Worm (Caenorhabditis elegans) whole organism, young adult: Measurements from ENCODE around the gene eat-6.

ENCODE experiments used
- B0019.2 ChIP-seq: fragments of 200-800 bp; sonication (Bioruptor generic); conservative IDR thresholded peaks from 2 replicates; pipeline ENCODE4 v1.3.6; 2022; ENCODE audit warnings: missing genetic modification reagents, missing genetic modification characterization, missing compliant biosample characterization
- C06A6.2 ChIP-seq: fragments of 200-800 bp; sonication (Bioruptor generic); conservative IDR thresholded peaks from 2 replicates; pipeline ENCODE4 v1.3.6; 2022; ENCODE audit warnings: missing genetic modification characterization, missing compliant biosample characterization
- F57A8.1 ChIP-seq: fragments of 200-800 bp; sonication (Bioruptor generic); optimal IDR thresholded peaks from 2 replicates; lab custom pipeline; 2018; ENCODE audit warnings: mild to moderate bottlenecking, missing genetic modification characterization, moderate library complexity, missing compliant biosample characterization
- K12H6.12 ChIP-seq: fragments of 200-800 bp; sonication (Bioruptor generic); optimal IDR thresholded peaks from 2 replicates; lab custom pipeline; 2018; ENCODE audit warnings: mild to moderate bottlenecking, missing genetic modification characterization, missing compliant biosample characterization
- T07F8.4 ChIP-seq: sonication (generic microtip); optimal IDR thresholded peaks from 2 replicates; lab custom pipeline; 2016; ENCODE audit warnings: mild to moderate bottlenecking, missing genetic modification characterization, moderate library complexity, missing compliant biosample characterization
- Y53F4B.3 ChIP-seq: fragments of 200-800 bp; sonication (Bioruptor generic); IDR thresholded peaks from 2 replicates; pipeline ENCODE4 v1.3.6; 2022; ENCODE audit warnings: missing genetic modification reagents, missing genetic modification characterization, missing compliant biosample characterization
- Y56A3A.18 ChIP-seq: fragments of 200-800 bp; sonication (Bioruptor generic); IDR thresholded peaks from 2 replicates; pipeline ENCODE4 v1.3.6; 2022; ENCODE audit warnings: missing genetic modification reagents, missing genetic modification characterization, missing compliant biosample characterization
- Y79H2A.3 ChIP-seq: fragments of 200-800 bp; sonication (Bioruptor generic); conservative IDR thresholded peaks from 2 replicates; pipeline ENCODE4 v1.3.6; 2022; ENCODE audit warnings: missing genetic modification reagents, missing genetic modification characterization, missing compliant biosample characterization
- ama-1 ChIP-seq, 3 experiments: fragments of 150-350 bp in 1 of 3; sonication (generic microtip) in 2 of 3; optimal IDR thresholded peaks; 2 replicates each; lab custom pipeline; 2014 to 2018; ENCODE audit warnings: missing biosample characterization in 2 of 3, missing genetic modification characterization in 2 of 3, missing genetic modification reagents in 2 of 3
- atf-7 ChIP-seq: sonication (generic microtip); optimal IDR thresholded peaks from 2 replicates; lab custom pipeline; 2017; ENCODE audit warnings: mild to moderate bottlenecking, missing genetic modification characterization, missing compliant biosample characterization
- attf-5 ChIP-seq: fragments of 200-800 bp; sonication (Bioruptor generic); optimal IDR thresholded peaks from 2 replicates; lab custom pipeline; 2018; ENCODE audit warnings: mild to moderate bottlenecking, missing genetic modification characterization, missing compliant biosample characterization
- cebp-1 ChIP-seq, 2 experiments: fragments of 200-800 bp in 1 of 2; sonication (Bioruptor generic) in 1 of 2; sonication (generic microtip) in 1 of 2; IDR thresholded peaks in 1 of 2; optimal IDR thresholded peaks in 1 of 2; 2 replicates each; pipeline versions ENCODE4 v1.3.6 to Lab custom; 2017 to 2022; ENCODE audit warnings: missing compliant biosample characterization in 2 of 2, missing genetic modification characterization in 2 of 2, mild to moderate bottlenecking in 1 of 2, missing genetic modification reagents in 1 of 2, moderate library complexity in 1 of 2
- chd-7 ChIP-seq: sonication (generic microtip); optimal IDR thresholded peaks from 2 replicates; lab custom pipeline; 2016; ENCODE audit warnings: mild to moderate bottlenecking, missing genetic modification characterization, moderate library complexity, missing compliant biosample characterization
- dox-1 ChIP-seq: fragments of 200-800 bp; sonication (Bioruptor generic); IDR thresholded peaks from 2 replicates; pipeline ENCODE4 v1.3.6; 2022; ENCODE audit warnings: missing genetic modification reagents, missing genetic modification characterization, missing compliant biosample characterization
- dpff-1 ChIP-seq: sonication (generic microtip); optimal IDR thresholded peaks from 2 replicates; lab custom pipeline; 2017; ENCODE audit warnings: mild to moderate bottlenecking, missing genetic modification characterization, missing compliant biosample characterization
- egl-44 ChIP-seq: fragments of 200-800 bp; sonication (Bioruptor generic); IDR thresholded peaks from 2 replicates; pipeline ENCODE4 v1.3.6; 2022; ENCODE audit warnings: missing genetic modification reagents, missing genetic modification characterization, missing compliant biosample characterization
- ekl-4 ChIP-seq: fragments of 200-800 bp; sonication (Bioruptor generic); IDR thresholded peaks from 2 replicates; pipeline ENCODE4 v1.3.6; 2022; ENCODE audit warnings: missing genetic modification reagents, missing genetic modification characterization, missing compliant biosample characterization
- hmg-1.2 ChIP-seq: fragments of 200-800 bp; sonication (Bioruptor generic); IDR thresholded peaks from 2 replicates; pipeline ENCODE4 v1.3.6; 2022; ENCODE audit warnings: missing genetic modification reagents, missing genetic modification characterization, missing compliant biosample characterization
- hmg-20 ChIP-seq: fragments of 200-800 bp; sonication (Bioruptor generic); IDR thresholded peaks from 2 replicates; pipeline ENCODE4 v1.3.6; 2022; ENCODE audit warnings: missing genetic modification reagents, missing genetic modification characterization, missing compliant biosample characterization
- let-607 ChIP-seq, 2 experiments: fragments of 200-800 bp in 1 of 2; sonication (Bioruptor generic) in 1 of 2; sonication (generic microtip) in 1 of 2; optimal IDR thresholded peaks; 2 replicates each; lab custom pipeline; 2016 to 2018; ENCODE audit warnings: mild to moderate bottlenecking in 2 of 2, missing compliant biosample characterization in 2 of 2, missing genetic modification characterization in 2 of 2, moderate library complexity in 2 of 2, missing genotype in 1 of 2
- lin-26 ChIP-seq: fragments of 200-800 bp; sonication (Bioruptor generic); IDR thresholded peaks from 2 replicates; pipeline ENCODE4 v1.3.6; 2022; ENCODE audit warnings: missing genetic modification reagents, missing genetic modification characterization, missing compliant biosample characterization
- madf-10 ChIP-seq: sonication (generic microtip); optimal IDR thresholded peaks from 2 replicates; lab custom pipeline; 2016; ENCODE audit warnings: mild to moderate bottlenecking, missing genetic modification characterization, missing compliant biosample characterization
- mes-4 ChIP-seq: sonication (generic microtip); optimal IDR thresholded peaks from 2 replicates; lab custom pipeline; 2016; ENCODE audit warnings: missing genotype, missing genetic modification characterization, missing compliant biosample characterization
- nfyb-1 ChIP-seq: fragments of 200-800 bp; sonication (Bioruptor generic); IDR thresholded peaks from 2 replicates; pipeline ENCODE4 v1.3.6; 2022; ENCODE audit warnings: missing genetic modification reagents, missing genetic modification characterization, missing compliant biosample characterization
- nhr-179 ChIP-seq: sonication (generic microtip); optimal IDR thresholded peaks from 2 replicates; lab custom pipeline; 2016; ENCODE audit warnings: mild to moderate bottlenecking, missing genetic modification characterization, missing compliant biosample characterization
- nhr-80 ChIP-seq: sonication (generic microtip); optimal IDR thresholded peaks from 2 replicates; lab custom pipeline; 2016; ENCODE audit warnings: missing genetic modification characterization, missing compliant biosample characterization
- pbrm-1 ChIP-seq: fragments of 200-800 bp; sonication (Bioruptor generic); IDR thresholded peaks from 2 replicates; pipeline ENCODE4 v1.3.6; 2022; ENCODE audit warnings: missing genetic modification reagents, missing genetic modification characterization, missing compliant biosample characterization
- pha-4 ChIP-seq: fragments of 150-350 bp; sonication (generic microtip); optimal IDR thresholded peaks from 2 replicates; lab custom pipeline; 2014; ENCODE audit warnings: missing biosample characterization, missing genetic modification reagents, missing genetic modification characterization
- rec-8 ChIP-seq, 2 experiments: sonication (generic microtip); optimal IDR thresholded peaks; 2 replicates each; lab custom pipeline; 2016; ENCODE audit warnings: mild to moderate bottlenecking in 2 of 2, missing genetic modification characterization in 2 of 2, missing genetic modification reagents in 2 of 2, missing genotype in 2 of 2, missing biosample characterization in 1 of 2, missing compliant biosample characterization in 1 of 2, moderate library complexity in 1 of 2
- snpc-4 ChIP-seq, 5 experiments: fragments of 150-350 bp in 1 of 5; sonication (generic microtip) in 4 of 5; optimal IDR thresholded peaks; 2 replicates each; lab custom pipeline; 2014 to 2018; ENCODE audit warnings: missing genetic modification characterization in 5 of 5, missing biosample characterization in 3 of 5, antibody characterized with exemption in 2 of 5, mild to moderate bottlenecking in 2 of 5, missing compliant biosample characterization in 2 of 5, missing genotype in 2 of 5, moderate library complexity in 2 of 5, missing genetic modification reagents in 1 of 5
- somi-1 ChIP-seq: fragments of 200-800 bp; sonication (Bioruptor generic); optimal IDR thresholded peaks from 2 replicates; lab custom pipeline; 2018; ENCODE audit warnings: mild to moderate bottlenecking, missing genetic modification characterization, missing compliant biosample characterization
- tbp1 ChIP-seq: fragments of 200-800 bp; sonication (Bioruptor generic); optimal IDR thresholded peaks from 2 replicates; lab custom pipeline; 2018; ENCODE audit warnings: mild to moderate bottlenecking, missing genetic modification characterization, missing compliant biosample characterization
- unc-130 ChIP-seq: sonication (generic microtip); optimal IDR thresholded peaks from 2 replicates; lab custom pipeline; 2016; ENCODE audit warnings: missing genetic modification reagents, missing genetic modification characterization, missing compliant biosample characterization
- ztf-22 ChIP-seq: fragments of 200-800 bp; sonication (Bioruptor generic); optimal IDR thresholded peaks from 2 replicates; lab custom pipeline; 2018; ENCODE audit warnings: mild to moderate bottlenecking, missing genetic modification characterization, moderate library complexity, missing compliant biosample characterization
- ztf-26 ChIP-seq: sonication (generic microtip); optimal IDR thresholded peaks from 2 replicates; lab custom pipeline; 2017; ENCODE audit warnings: missing genetic modification characterization, missing compliant biosample characterization

eat-6 gene

ce11 chrV:13085917-13086552 lies 43.8 kb downstream of the eat-6 start (continued):
- TF ChIP-seq dpff-1 (tag; lab: Kevin White, UChicago) (no peak), ama-1 (optimal IDR thresholded peaks at IDR 0.05; lab: Kevin White, UChicago) (peak; percentile 46), ama-1 (GFP tag; optimal IDR thresholded peaks at IDR 0.05; lab: Kevin White, UChicago) (no peak), pbrm-1 (GFP tag; lab: Robert Waterston, UW) (no peak), B0019.2 (GFP tag; lab: Robert Waterston, UW) (no peak)

- TF ChIP-seq tbp1 (GFP tag; lab: Kevin White, UChicago): peak; percentile 2
- TF ChIP-seq cebp-1 (GFP tag; IDR thresholded peaks at IDR 0.05; lab: Robert Waterston, UW): no peak
- peak; percentile 44 for TF ChIP-seq cebp-1 (tag; optimal IDR thresholded peaks at IDR 0.05; lab: Kevin White, UChicago)
- peak; percentile 37 for TF ChIP-seq ztf-26 (tag; lab: Kevin White, UChicago)
- TF ChIP-seq Y79H2A.3 (GFP tag; lab: Robert Waterston, UW): no peak
- no peak for TF ChIP-seq rec-8 (tag; optimal IDR thresholded peaks at IDR 0.05; lab: Kevin White, UChicago)
- TF ChIP-seq dox-1 (GFP tag; lab: Robert Waterston, UW): no peak
- peak; percentile 41 for TF ChIP-seq ztf-22 (GFP tag; lab: Kevin White, UChicago)
- TF ChIP-seq nhr-80 (tag; lab: Kevin White, UChicago): peak; percentile 78
- no peak for TF ChIP-seq egl-44 (GFP tag; lab: Robert Waterston, UW)
- 0 out of 2 replicates have a peak, but pooled peaks have one; percentile 16 for TF ChIP-seq lin-26
- peak; percentile 3 for TF ChIP-seq somi-1 (GFP tag; lab: Kevin White, UChicago)
- TF ChIP-seq, all 124 proteins: peak for 7
These were observed 44.6 kb downstream of the eat-6 start for ce11 chrV:13085227-13085640.

- TF ChIP-seq hmg-20 (GFP tag; lab: Robert Waterston, UW) (no peak), ama-1 (optimal IDR thresholded peaks at IDR 0.05; lab: Kevin White, UChicago) (peak; percentile 19), ama-1 (GFP tag; optimal IDR thresholded peaks at IDR 0.05; lab: Kevin White, UChicago) (no peak), C06A6.2 (GFP tag; lab: Robert Waterston, UW) (0 out of 2 replicates have a peak, but pooled peaks have one; percentile 18), T07F8.4 (tag; lab: Kevin White, UChicago) (no peak), unc-130 (no peak), B0019.2 (GFP tag; lab: Robert Waterston, UW) (no peak)
- TF ChIP-seq, all 124 proteins: peak for 2
These were observed 45.8 kb downstream of the eat-6 start for ce11 chrV:13083751-13084672.

- TF ChIP-seq chd-7 (peak; percentile 35), ekl-4 (GFP tag; lab: Robert Waterston, UW) (0 out of 2 replicates have a peak, but pooled peaks have one; percentile 30), Y56A3A.18 (no peak), cebp-1 (GFP tag; IDR thresholded peaks at IDR 0.05; lab: Robert Waterston, UW) (no peak), cebp-1 (tag; optimal IDR thresholded peaks at IDR 0.05; lab: Kevin White, UChicago) (peak; percentile 67), atf-7 (tag; lab: Kevin White, UChicago) (peak; percentile 82), K12H6.12 (tag; lab: Kevin White, UChicago) (peak; percentile 55), hmg-1.2 (GFP tag; lab: Robert Waterston, UW) (peak; percentile 48; the same call in 1 of the 2 replicates), F57A8.1 (GFP tag; lab: Kevin White, UChicago) (no peak), tbp1 (GFP tag; lab: Kevin White, UChicago) (peak; percentile 38), let-607 (tag; optimal IDR thresholded peaks at IDR 0.05; lab: Kevin White, UChicago) (peak in 1 of 2 experiments; percentile 48), Y53F4B.3 (GFP tag; lab: Robert Waterston, UW) (no peak), nhr-179 (tag; lab: Kevin White, UChicago) (no peak), madf-10 (tag; lab: Kevin White, UChicago) (peak; percentile 46), egl-44 (GFP tag; lab: Robert Waterston, UW) (0 out of 2 replicates have a peak, but pooled peaks have one; percentile 54), nfyb-1 (GFP tag; lab: Robert Waterston, UW) (peak; percentile 56; the same call in 1 of the 2 replicates), attf-5 (GFP tag; lab: Kevin White, UChicago) (peak; percentile 40), pha-4 (tag; lab: Kevin White, UChicago) (peak; percentile 13), mes-4 (tag; lab: Kevin White, UChicago) (no peak), somi-1 (GFP tag; lab: Kevin White, UChicago) (peak; percentile 44), snpc-4 (GFP tag; optimal IDR thresholded peaks at IDR 0.05; lab: Kevin White, UChicago) (no peak), snpc-4 (tag; optimal IDR thresholded peaks at IDR 0.05; lab: Kevin White, UChicago) (peak in 1 of 4 experiments; percentile 13), pbrm-1 (GFP tag; lab: Robert Waterston, UW) (0 out of 2 replicates have a peak, but pooled peaks have one; percentile 30)
These were observed 47.2 kb downstream of the eat-6 start, which contains the start of gene C34B4.2 for ce11 chrV:13082442-13083126. Gene C34B4.2 (plus strand): TSS chrV:13083055.
